Worm (Caenorhabditis elegans) whole organism, L3 larva: ENCODE data around the gene bnc-1.

Experiments used
- daf-12 ChIP-seq: fragments of 150-350 bp; optimal IDR thresholded peaks from 2 replicates; lab custom pipeline; 2014; ENCODE audit warnings: missing biosample characterization, missing genetic modification reagents, missing genetic modification characterization
- nhr-76 ChIP-seq: fragments of 150-350 bp; sonication (generic microtip); optimal IDR thresholded peaks from 5 replicates; lab custom pipeline; 2014; ENCODE audit warnings: missing biosample characterization, missing genetic modification characterization
- snpc-4 ChIP-seq: fragments of 150-350 bp; optimal IDR thresholded peaks from 2 replicates; lab custom pipeline; 2014; ENCODE audit warnings: missing biosample characterization, missing genetic modification characterization
- zag-1 ChIP-seq: fragments of 150-350 bp; optimal IDR thresholded peaks from 2 replicates; lab custom pipeline; 2014; ENCODE audit warnings: missing biosample characterization, missing genetic modification characterization

ce11 chrV:12310256-12310655, 33.4 kb upstream of the bnc-1 start, which contains the start of gene hpo-30:
- TF ChIP-seq zag-1 (no peak), nhr-76 (tag; lab: Kevin White, UChicago) (no peak), daf-12 (tag; lab: Kevin White, UChicago) (no peak), snpc-4 (tag; lab: Kevin White, UChicago) (no peak)
